Worm (Caenorhabditis elegans): ENCODE results near the gene K09F6.7.

The K09F6.7 gene

DNA sequence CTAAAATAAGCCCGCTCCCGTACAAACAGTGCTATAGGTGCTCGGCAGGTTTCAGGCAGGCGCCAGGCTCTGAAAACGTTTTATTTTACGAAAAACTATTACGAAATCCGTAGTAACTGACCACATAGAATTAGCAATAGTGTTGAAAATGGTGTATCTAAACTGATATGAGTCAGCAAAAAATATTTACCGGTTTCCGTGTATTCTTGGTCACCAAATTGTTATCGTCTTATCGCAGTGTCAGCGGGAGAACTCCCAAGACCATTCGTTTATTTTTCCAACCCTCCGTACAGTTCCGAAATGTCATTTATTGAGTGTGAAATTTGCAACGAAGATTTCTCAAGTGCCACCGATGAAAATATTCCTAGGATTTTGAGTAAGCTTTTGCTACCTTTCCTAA is 40.3 kb upstream of the K09F6.7 start, which contains the start of gene F43C11.8:
Gene F43C11.8 (plus strand): TSS at position 301 of the 400 bp plus-strand sequence.
- TF ChIP-seq C08G9.2 (tag; optimal IDR thresholded peaks at IDR 0.05) = no peak
- no peak for TF ChIP-seq pha-2 (tag; optimal IDR thresholded peaks at IDR 0.05)
- TF ChIP-seq hlh-8 (tag; optimal IDR thresholded peaks at IDR 0.05) = no peak
- no peak for TF ChIP-seq pax-1 (tag; optimal IDR thresholded peaks at IDR 0.05)
- TF ChIP-seq Y22D7AL.16 (tag; optimal IDR thresholded peaks at IDR 0.05) = no peak
- no peak for TF ChIP-seq tbx-7 (tag; optimal IDR thresholded peaks at IDR 0.05)
- TF ChIP-seq ceh-22 (tag; optimal IDR thresholded peaks at IDR 0.05) = no peak
- no peak for TF ChIP-seq syd-9 (tag; optimal IDR thresholded peaks at IDR 0.05)
- TF ChIP-seq pqm-1 (tag; optimal IDR thresholded peaks at IDR 0.05) = no peak
- no peak for TF ChIP-seq dve-1 (tag; optimal IDR thresholded peaks at IDR 0.05)

DNA sequence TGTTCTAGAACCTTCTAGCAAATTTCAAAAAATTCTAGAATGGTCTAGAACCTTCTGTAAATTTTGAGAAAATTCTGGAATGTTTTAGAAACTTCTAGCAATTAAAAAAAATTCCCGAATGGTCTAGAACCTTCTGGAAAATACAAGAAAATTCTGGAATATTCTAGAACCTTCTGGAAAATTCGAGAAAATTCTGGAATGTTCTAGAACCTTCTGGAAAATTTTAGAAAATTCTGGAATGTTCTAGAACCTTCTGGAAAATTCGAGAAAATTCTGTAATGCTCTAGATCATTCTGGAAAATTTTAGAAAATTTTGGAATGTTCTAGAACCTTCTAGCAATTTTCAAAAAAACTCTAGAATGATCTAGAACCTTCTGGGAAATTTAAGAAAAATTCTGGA is 38.5 kb upstream of the K09F6.7 start:
- TF ChIP-seq fkh-10 (GFP tag; optimal IDR thresholded peaks at IDR 0.05) (no peak), lin-11 (tag; optimal IDR thresholded peaks at IDR 0.05) (no peak)

DNA sequence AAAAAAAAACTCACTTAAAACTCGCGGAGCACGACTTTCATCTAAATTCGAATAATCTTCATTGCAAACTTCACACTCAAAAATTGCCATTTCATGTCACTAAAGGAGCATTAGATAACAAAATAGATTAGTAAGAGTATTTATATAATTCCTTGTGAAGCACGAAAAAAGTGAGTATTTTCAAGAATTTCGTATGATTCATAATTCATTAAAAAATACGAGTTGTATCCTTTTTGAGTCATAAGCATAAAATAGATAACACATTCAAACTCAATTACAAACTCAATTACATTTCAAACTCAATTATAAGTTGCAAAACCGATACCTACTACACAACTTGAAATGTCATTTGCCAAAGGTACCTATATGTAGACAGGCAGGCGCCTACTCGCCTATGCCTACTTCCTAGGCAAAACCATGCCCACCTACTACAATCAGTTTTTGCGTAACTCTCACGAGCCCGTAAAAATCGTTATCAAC is 37.1 kb upstream of the K09F6.7 start, which contains the start of the genes ZK1240.8 and ZK1240.1:
Gene ZK1240.8 (minus strand): TSS at position 101 of the 480 bp plus-strand sequence.
Gene ZK1240.1 (plus strand): TSS at position 430 of the 480 bp plus-strand sequence.
- TF ChIP-seq elt-2 (tag; optimal IDR thresholded peaks at IDR 0.05) (no peak), dmd-4 (tag; optimal IDR thresholded peaks at IDR 0.05; ENCODE audit: borderline replicate concordance) (no peak), ztf-16 (tag; optimal IDR thresholded peaks at IDR 0.05) (no peak), ama-1 (optimal IDR thresholded peaks at IDR 0.05) (no peak), ceh-18 (tag; optimal IDR thresholded peaks at IDR 0.05) (no peak), gmeb-2 (tag; optimal IDR thresholded peaks at IDR 0.05) (no peak), pax-1 (tag; optimal IDR thresholded peaks at IDR 0.05) (no peak), lim-6 (tag; optimal IDR thresholded peaks at IDR 0.05) (no peak), unc-55 (GFP tag; optimal IDR thresholded peaks at IDR 0.05) (no peak), ceh-14 (tag; optimal IDR thresholded peaks at IDR 0.05) (no peak), ceh-9 (tag; optimal IDR thresholded peaks at IDR 0.05) (no peak), fkh-6 (tag; optimal IDR thresholded peaks at IDR 0.05) (no peak), sox-2 (GFP tag; IDR thresholded peaks at IDR 0.05) (no peak), ceh-30 (tag; optimal IDR thresholded peaks at IDR 0.05) (no peak), ceh-34 (tag; optimal IDR thresholded peaks at IDR 0.05) (no peak), mec-3 (tag; optimal IDR thresholded peaks at IDR 0.05; ENCODE audit: borderline replicate concordance) (no peak), ceh-19 (GFP tag; optimal IDR thresholded peaks at IDR 0.05) (no peak), zip-5 (tag; optimal IDR thresholded peaks at IDR 0.05) (no peak)

DNA sequence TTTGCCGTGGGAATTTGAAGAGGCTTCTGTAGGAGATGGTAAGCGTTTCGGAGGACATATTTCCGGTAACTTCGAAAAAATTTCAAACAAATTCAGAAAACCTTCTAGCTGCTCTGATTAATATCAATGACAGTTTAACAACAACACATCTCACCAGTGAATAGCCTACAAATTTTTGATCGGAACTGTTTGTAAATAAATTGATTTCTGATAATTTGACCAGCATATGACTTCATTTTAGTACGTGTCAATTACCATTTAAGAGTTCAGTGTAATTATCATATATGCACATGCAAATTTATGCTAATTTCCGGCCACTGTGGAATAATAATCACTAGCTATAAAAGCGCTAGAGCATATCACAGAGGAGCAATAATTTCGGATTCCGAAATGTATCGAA is 33.0 kb upstream of the K09F6.7 start, which contains the start of gene ZK1240.11:
Gene ZK1240.11 (plus strand): TSS at position 301 of the 400 bp plus-strand sequence.
- TF ChIP-seq pqm-1 (tag; optimal IDR thresholded peaks at IDR 0.05) = no peak

DNA sequence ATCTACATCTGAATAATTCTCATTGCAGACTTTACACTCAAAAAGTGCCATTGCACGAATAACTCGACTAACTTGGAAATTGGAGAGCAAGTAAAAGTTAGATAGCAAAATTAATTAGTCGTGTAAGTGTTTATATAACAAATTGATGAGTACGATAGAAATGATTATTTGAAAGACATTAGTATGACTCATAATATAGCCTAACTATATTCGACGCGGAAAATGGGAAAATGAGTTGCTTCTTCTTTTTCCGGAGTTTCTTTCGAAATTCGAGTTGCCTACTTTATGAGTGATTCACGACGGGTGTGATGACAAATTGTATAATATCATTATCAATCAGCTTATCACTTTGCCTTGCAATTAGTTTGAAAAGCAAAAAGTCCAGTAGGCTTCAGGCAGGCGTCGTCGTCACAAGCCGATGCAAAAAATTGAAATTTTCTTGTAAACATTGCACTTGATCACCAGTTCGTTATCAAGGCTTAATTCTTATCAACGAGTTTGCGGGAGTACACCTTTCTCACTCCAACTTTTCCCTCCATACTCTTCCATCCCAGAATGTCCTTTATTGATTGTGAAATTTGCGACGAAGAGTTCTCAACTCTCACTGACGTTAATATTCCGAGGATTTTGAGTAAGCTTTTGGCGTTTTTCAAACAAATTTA is 31.1 kb upstream of the K09F6.7 start, which contains the start of the genes ZK1240.6 and ZK1240.2:
Gene ZK1240.6 (minus strand): TSS at position 51 of the 662 bp plus-strand sequence.
Gene ZK1240.2 (plus strand): TSS at position 520 of the 662 bp plus-strand sequence.
- TF ChIP-seq hlh-6 (tag; optimal IDR thresholded peaks at IDR 0.05) (no peak), ztf-16 (tag; optimal IDR thresholded peaks at IDR 0.05) (no peak), fax-1 (tag; optimal IDR thresholded peaks at IDR 0.05) (no peak), C38D4.7 (GFP tag; optimal IDR thresholded peaks at IDR 0.05) (no peak), gmeb-2 (tag; optimal IDR thresholded peaks at IDR 0.05) (no peak), ceh-9 (tag; optimal IDR thresholded peaks at IDR 0.05) (no peak), ttx-3 (tag; optimal IDR thresholded peaks at IDR 0.05) (no peak), ceh-48 (tag; optimal IDR thresholded peaks at IDR 0.05) (no peak), hlh-15 (tag; optimal IDR thresholded peaks at IDR 0.05) (no peak), hlh-8 (tag; optimal IDR thresholded peaks at IDR 0.05) (no peak), ceh-31 (tag; optimal IDR thresholded peaks at IDR 0.05) (no peak), sdc-2 (tag; optimal IDR thresholded peaks at IDR 0.05) (no peak), tbx-2 (tag; optimal IDR thresholded peaks at IDR 0.05) (no peak), fkh-10 (GFP tag; optimal IDR thresholded peaks at IDR 0.05) (no peak), T23F11.4 (GFP tag; optimal IDR thresholded peaks at IDR 0.05) (no peak), unc-55 (GFP tag; optimal IDR thresholded peaks at IDR 0.05) (no peak)

Data from whole organism, late embryonic.